Fruit fly (Drosophila melanogaster): ENCODE data around the gene Ets96B.

The Ets96B gene

DNA sequence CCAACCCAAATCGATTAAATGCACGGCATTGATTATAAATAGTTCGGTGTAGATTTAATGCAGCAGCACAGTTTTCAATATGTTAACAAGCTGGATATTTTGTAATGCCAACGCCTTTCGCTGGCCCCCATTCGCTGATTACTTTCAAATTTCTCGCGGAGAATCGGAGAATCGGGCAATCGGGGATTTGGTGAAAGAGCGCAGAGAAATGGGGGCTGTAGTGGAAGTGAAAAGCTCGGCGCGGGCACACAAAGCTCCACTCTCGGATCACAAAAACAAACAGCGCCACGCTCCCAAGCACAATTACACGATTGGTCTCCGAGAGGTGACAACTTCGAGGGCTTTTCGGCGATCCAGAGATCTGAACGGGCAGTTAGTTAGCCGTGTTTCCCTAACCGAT lies 53.8 kb downstream of the Ets96B start, which contains the start of gene Esp:
TSS of gene Esp (plus strand) at position 301 of the 400 bp plus-strand sequence.
- TF ChIP-seq ewg (GFP tag; optimal IDR thresholded peaks at IDR 0.05) (no peak), sens (GFP tag) (peak; percentile 39), kni (GFP tag; optimal IDR thresholded peaks at IDR 0.05) (no peak), Atf-2 (GFP tag; optimal IDR thresholded peaks at IDR 0.05) (no peak), lab (GFP tag; optimal IDR thresholded peaks at IDR 0.05) (no peak), cas (GFP tag; IDR thresholded peaks at IDR 0.05) (no peak), Trl (optimal IDR thresholded peaks at IDR 0.05) (peak in 1 of 2 experiments; percentile 19), Trl (GFP tag; optimal IDR thresholded peaks at IDR 0.05) (no peak), nau (GFP tag; optimal IDR thresholded peaks at IDR 0.05) (no peak), CG8924 (tag; optimal IDR thresholded peaks at IDR 0.05) (no peak), Opbp (GFP tag; IDR thresholded peaks at IDR 0.05; ENCODE audit: partially characterized antibody) (0 out of 3 replicates have a peak, but pooled peaks have one; percentile 7), lbe (GFP tag; optimal IDR thresholded peaks at IDR 0.05) (no peak), ken (GFP tag; IDR thresholded peaks at IDR 0.05) (no peak), Deaf1 (tag; optimal IDR thresholded peaks at IDR 0.05) (peak; percentile 53), CG18619 (GFP tag; optimal IDR thresholded peaks at IDR 0.05) (no peak)

DNA sequence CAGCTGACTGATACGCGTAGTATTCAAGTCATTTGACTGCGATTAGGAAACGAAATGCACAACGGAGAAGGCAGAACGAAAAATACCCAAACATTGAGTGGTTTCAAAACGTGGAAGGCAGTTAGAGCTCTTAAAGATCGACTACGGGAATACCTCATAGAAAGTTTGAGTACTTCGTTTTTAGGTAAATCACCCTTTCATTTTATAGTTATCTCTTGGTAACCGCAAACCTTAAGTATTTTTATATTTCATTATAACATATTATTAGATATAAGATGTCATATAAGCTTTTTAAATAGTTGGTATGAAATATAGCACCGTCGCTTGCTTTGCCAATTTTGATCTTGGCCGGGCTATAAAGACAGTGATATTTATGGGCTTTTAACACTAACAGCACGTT lies 57.3 kb downstream of the Ets96B start:
- no peak for TF ChIP-seq Sin3A (optimal IDR thresholded peaks at IDR 0.05)
- no peak for TF ChIP-seq CG18764 (GFP tag; optimal IDR thresholded peaks at IDR 0.05)
- TF ChIP-seq amos (GFP tag; IDR thresholded peaks at IDR 0.05; ENCODE audit: partially characterized antibody) = no peak
- TF ChIP-seq sens-2 (GFP tag; IDR thresholded peaks at IDR 0.05) = no peak
- TF ChIP-seq D19B (GFP tag; optimal IDR thresholded peaks at IDR 0.05) = peak; percentile 37
- no peak for TF ChIP-seq Aef1 (GFP tag; IDR thresholded peaks at IDR 0.05)
- no peak for TF ChIP-seq CG8281 (tag; optimal IDR thresholded peaks at IDR 0.05)
- no peak for TF ChIP-seq Nf-YB (GFP tag; optimal IDR thresholded peaks at IDR 0.05)
- TF ChIP-seq CG15269 (tag; optimal IDR thresholded peaks at IDR 0.05) = no peak
- peak; percentile 52 for TF ChIP-seq sens (GFP tag)
- no peak for TF ChIP-seq fru (optimal IDR thresholded peaks at IDR 0.05)
- TF ChIP-seq Trl (optimal IDR thresholded peaks at IDR 0.05) = no peak
- TF ChIP-seq Trl (GFP tag; optimal IDR thresholded peaks at IDR 0.05) = no peak
- no peak for TF ChIP-seq CG6254 (GFP tag; optimal IDR thresholded peaks at IDR 0.05)
- TF ChIP-seq CrebB (tag; optimal IDR thresholded peaks at IDR 0.05) = no peak
- TF ChIP-seq CG4424 (GFP tag; optimal IDR thresholded peaks at IDR 0.05) = no peak
- TF ChIP-seq corto (GFP tag; optimal IDR thresholded peaks at IDR 0.05) = no peak
- TF ChIP-seq Xrp1 (GFP tag; IDR thresholded peaks at IDR 0.05) = no peak
- TF ChIP-seq Pdp1 (GFP tag; optimal IDR thresholded peaks at IDR 0.05) = no peak
- no peak for TF ChIP-seq CG16815 (GFP tag; optimal IDR thresholded peaks at IDR 0.05)
- TF ChIP-seq MTF-1 (GFP tag; optimal IDR thresholded peaks at IDR 0.05; ENCODE audit: borderline replicate concordance) = no peak
- peak; percentile 30 for TF ChIP-seq gem (tag; optimal IDR thresholded peaks at IDR 0.05)
- TF ChIP-seq CG8478 (optimal IDR thresholded peaks at IDR 0.05) = no peak
- TF ChIP-seq D19A (tag; optimal IDR thresholded peaks at IDR 0.05) = peak; percentile 4
- TF ChIP-seq sob (GFP tag; IDR thresholded peaks at IDR 0.05) = no peak
- no peak for TF ChIP-seq Sox100B (GFP tag; optimal IDR thresholded peaks at IDR 0.05)
- TF ChIP-seq tll (GFP tag; optimal IDR thresholded peaks at IDR 0.05) = no peak
- TF ChIP-seq caup (GFP tag; optimal IDR thresholded peaks at IDR 0.05; ENCODE audit: severe bottlenecking) = no peak
- peak; percentile 2 for TF ChIP-seq dmrt11E (tag; optimal IDR thresholded peaks at IDR 0.05)
- TF ChIP-seq gro (GFP tag; optimal IDR thresholded peaks at IDR 0.05) = no peak
- no peak for TF ChIP-seq tna (GFP tag; IDR thresholded peaks at IDR 0.05; ENCODE audit: partially characterized antibody)
- no peak for TF ChIP-seq Abd-B (GFP tag; optimal IDR thresholded peaks at IDR 0.05)
